Worm (Caenorhabditis elegans) whole organism, L1 larva: ENCODE results near the gene ttr-53.

Experiments
- Y116A8C.19 ChIP-seq: sonication (generic microtip); optimal IDR thresholded peaks from 2 replicates; lab custom pipeline; 2016; ENCODE audit warnings: missing compliant biosample characterization, missing genetic modification characterization, borderline replicate concordance
- aha-1 ChIP-seq: fragments of 150-350 bp; optimal IDR thresholded peaks from 2 replicates; lab custom pipeline; 2014; ENCODE audit warnings: missing biosample characterization, missing genetic modification characterization
- aly-2 ChIP-seq: fragments of 150-350 bp; optimal IDR thresholded peaks from 2 replicates; lab custom pipeline; 2014; ENCODE audit warnings: missing biosample characterization, missing genetic modification characterization
- ama-1 ChIP-seq: fragments of 150-350 bp; optimal IDR thresholded peaks from 2 replicates; lab custom pipeline; 2014
- blmp-1 ChIP-seq: fragments of 150-350 bp; optimal IDR thresholded peaks from 2 replicates; lab custom pipeline; 2014; ENCODE audit warnings: missing biosample characterization, missing genetic modification characterization
- ceh-82 ChIP-seq, 3 experiments: fragments of 150-350 bp in 1 of 3; sonication (generic microtip) in 2 of 3; optimal IDR thresholded peaks; 2 replicates each; lab custom pipeline; 2014 to 2017; ENCODE audit warnings: missing biosample characterization in 3 of 3, missing genetic modification characterization in 3 of 3
- ceh-90 ChIP-seq: sonication (generic microtip); optimal IDR thresholded peaks from 2 replicates; lab custom pipeline; 2016; ENCODE audit warnings: missing genetic modification characterization, missing compliant biosample characterization
- ces-1 ChIP-seq: fragments of 150-350 bp; optimal IDR thresholded peaks from 2 replicates; lab custom pipeline; 2014; ENCODE audit warnings: missing biosample characterization, missing genetic modification reagents, missing genetic modification characterization
- efl-1 ChIP-seq, 4 experiments: fragments of 150-350 bp; optimal IDR thresholded peaks in 3 of 4; peaks in 1 of 4; 1 replicate in 1 of 4; 2 replicates in 3 of 4; lab custom pipeline; 2014; ENCODE audit warnings: missing biosample characterization in 2 of 4, missing genetic modification characterization in 2 of 4, missing genetic modification reagents in 2 of 4
- elt-3 ChIP-seq, 6 experiments: fragments of 150-350 bp in 1 of 6; sonication (generic microtip); optimal IDR thresholded peaks; 2 replicates each; lab custom pipeline; 2017 to 2018; ENCODE audit warnings: missing biosample characterization in 6 of 6, missing genetic modification characterization in 6 of 6, inconsistent platforms in 1 of 6
- ets-5 ChIP-seq: fragments of 200-800 bp; sonication (Bioruptor generic); IDR thresholded peaks from 2 replicates; pipeline ENCODE4 v1.3.6; 2022; ENCODE audit warnings: missing genetic modification characterization, missing compliant biosample characterization
- fkh-8 ChIP-seq: sonication (generic microtip); optimal IDR thresholded peaks from 2 replicates; lab custom pipeline; 2016; ENCODE audit warnings: mild to moderate bottlenecking, missing genetic modification characterization, missing compliant biosample characterization
- fos-1 ChIP-seq: fragments of 150-350 bp; optimal IDR thresholded peaks from 2 replicates; lab custom pipeline; 2014; ENCODE audit warnings: missing biosample characterization, missing genetic modification characterization
- grh-1 ChIP-seq: fragments of 200-800 bp; sonication (Bioruptor generic); IDR thresholded peaks from 2 replicates; pipeline ENCODE4 v1.3.6; 2022; ENCODE audit warnings: missing genetic modification reagents, missing genetic modification characterization, missing compliant biosample characterization
- hlh-4 ChIP-seq: sonication (generic microtip); optimal IDR thresholded peaks from 2 replicates; lab custom pipeline; 2016; ENCODE audit warnings: mild to moderate bottlenecking, missing genetic modification characterization, missing compliant biosample characterization
- hpl-2 ChIP-seq: fragments of 150-350 bp; optimal IDR thresholded peaks from 2 replicates; lab custom pipeline; 2014; ENCODE audit warnings: missing biosample characterization, missing genetic modification reagents, missing genetic modification characterization
- isw-1 ChIP-seq: fragments of 200-800 bp; sonication (Bioruptor generic); IDR thresholded peaks from 2 replicates; pipeline ENCODE4 v1.3.6; 2022; ENCODE audit warnings: missing genetic modification characterization, missing compliant biosample characterization
- lir-3 ChIP-seq: sonication (generic microtip); optimal IDR thresholded peaks from 2 replicates; lab custom pipeline; 2016; ENCODE audit warnings: mild to moderate bottlenecking, missing genetic modification characterization, moderate library complexity, missing compliant biosample characterization; ENCODE audit not compliant: poor library complexity
- lsy-2 ChIP-seq, 2 experiments: fragments of 150-350 bp; optimal IDR thresholded peaks; 2 replicates each; lab custom pipeline; 2014; ENCODE audit warnings: missing biosample characterization in 2 of 2, missing genetic modification characterization in 2 of 2
- mdl-1 ChIP-seq, 2 experiments: fragments of 150-350 bp; optimal IDR thresholded peaks; 2 replicates each; lab custom pipeline; 2014 to 2017; ENCODE audit warnings: missing biosample characterization in 2 of 2, missing genetic modification characterization in 2 of 2, inconsistent platforms in 1 of 2
- nhr-19 ChIP-seq: fragments of 200-800 bp; sonication (Bioruptor generic); conservative IDR thresholded peaks from 2 replicates; pipeline ENCODE4 v1.3.6; 2022; ENCODE audit warnings: missing genetic modification characterization, missing compliant biosample characterization
- nhr-20 ChIP-seq: sonication (generic microtip); optimal IDR thresholded peaks from 2 replicates; lab custom pipeline; 2016; ENCODE audit warnings: mild to moderate bottlenecking, missing genetic modification characterization, missing compliant biosample characterization
- nhr-237 ChIP-seq: fragments of 150-350 bp; optimal IDR thresholded peaks from 2 replicates; lab custom pipeline; 2014; ENCODE audit warnings: missing biosample characterization, missing genetic modification characterization
- nhr-71 ChIP-seq: sonication (generic microtip); optimal IDR thresholded peaks from 2 replicates; lab custom pipeline; 2016; ENCODE audit warnings: mild to moderate bottlenecking, missing genetic modification characterization, moderate library complexity, missing compliant biosample characterization
- nhr-77 ChIP-seq: fragments of 150-350 bp; optimal IDR thresholded peaks from 2 replicates; lab custom pipeline; 2014; ENCODE audit warnings: missing biosample characterization, missing genetic modification characterization
- pag-3 ChIP-seq: sonication (generic microtip); optimal IDR thresholded peaks from 2 replicates; lab custom pipeline; 2017; ENCODE audit warnings: missing genetic modification characterization, mild to moderate bottlenecking, missing compliant biosample characterization, antibody characterized with exemption, borderline replicate concordance; ENCODE audit not compliant: insufficient read depth
- pax-3 ChIP-seq: fragments of 200-800 bp; sonication (Bioruptor generic); optimal IDR thresholded peaks from 2 replicates; lab custom pipeline; 2018; ENCODE audit warnings: mild to moderate bottlenecking, missing genetic modification characterization, moderate library complexity, missing compliant biosample characterization
- pqm-1 ChIP-seq: sonication (generic microtip); optimal IDR thresholded peaks from 3 replicates; lab custom pipeline; 2017; ENCODE audit warnings: missing biosample characterization, missing genetic modification characterization
- rnt-1 ChIP-seq: sonication (generic microtip); optimal IDR thresholded peaks from 2 replicates; lab custom pipeline; 2016; ENCODE audit warnings: mild to moderate bottlenecking, missing genetic modification characterization, moderate library complexity, missing compliant biosample characterization
- sox-4 ChIP-seq: sonication (generic microtip); optimal IDR thresholded peaks from 2 replicates; lab custom pipeline; 2016; ENCODE audit warnings: missing genetic modification characterization, missing compliant biosample characterization
- tbx-2 ChIP-seq: sonication (generic microtip); optimal IDR thresholded peaks from 2 replicates; lab custom pipeline; 2016; ENCODE audit warnings: missing genetic modification characterization, missing compliant biosample characterization
- unc-62 ChIP-seq: fragments of 150-350 bp; optimal IDR thresholded peaks from 2 replicates; lab custom pipeline; 2014; ENCODE audit warnings: missing biosample characterization, missing genetic modification reagents, missing genetic modification characterization
- vab-15 ChIP-seq: sonication (generic microtip); optimal IDR thresholded peaks from 2 replicates; lab custom pipeline; 2017; ENCODE audit warnings: missing genotype, mild to moderate bottlenecking, missing genetic modification characterization, missing compliant biosample characterization

Gene ttr-53

DNA sequence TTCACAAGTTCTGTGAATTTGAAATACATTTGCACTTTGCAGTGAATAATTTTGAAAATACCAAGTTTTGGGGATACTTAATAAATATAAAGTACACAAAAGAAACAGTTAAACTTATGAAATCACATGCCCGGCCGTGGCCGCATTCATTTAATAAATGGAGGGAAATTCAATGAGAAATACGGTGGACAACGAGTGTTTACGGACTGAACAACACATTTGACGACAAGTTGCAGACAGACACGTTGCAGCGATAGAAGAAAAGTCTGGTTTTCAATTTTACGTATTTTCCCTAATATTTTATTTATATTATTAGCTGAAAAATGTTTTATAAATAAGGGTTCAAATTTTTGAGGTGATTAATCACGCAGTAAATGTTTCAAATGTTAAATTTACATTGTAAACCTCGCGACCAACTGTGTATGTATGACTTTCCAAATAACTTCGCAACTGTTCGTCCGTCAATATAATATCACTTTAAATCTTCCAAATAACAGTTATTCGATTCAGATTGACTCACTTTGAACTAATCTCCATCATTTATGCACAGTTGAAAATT, 6.3 kb upstream of the ttr-53 start, which contains the start of gene copg-1 (continued):
- TF ChIP-seq nhr-19 (peak; percentile 20; the same call in 1 of the 2 replicates), ceh-82 (tag; optimal IDR thresholded peaks at IDR 0.05; lab: Kevin White, UChicago) (peak in 2 of 3 experiments; percentile 15 to 42), unc-62 (GFP tag; lab: Kevin White, UChicago) (no peak), mdl-1 (tag; optimal IDR thresholded peaks at IDR 0.05; lab: Kevin White, UChicago) (peak in 1 of 2 experiments; percentile 34), hlh-4 (tag; lab: Kevin White, UChicago) (no peak)

DNA sequence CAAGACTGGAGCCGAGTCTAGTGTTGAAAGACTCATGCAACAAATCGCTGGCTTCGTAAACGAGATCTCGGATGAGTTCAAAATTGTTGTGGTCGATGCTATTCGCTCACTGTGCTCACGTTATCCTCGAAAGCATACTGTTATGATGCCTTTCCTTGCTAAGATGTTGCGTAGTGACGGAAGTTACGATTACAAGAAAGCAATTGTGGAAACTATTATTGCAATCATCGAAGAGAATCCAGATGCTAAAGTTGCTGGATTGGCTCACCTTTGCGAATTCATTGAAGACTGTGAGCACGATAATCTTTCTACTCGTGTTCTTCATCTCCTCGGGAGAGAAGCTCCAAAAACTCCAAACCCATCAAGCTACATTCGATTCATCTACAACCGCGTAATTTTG, 4.4 kb upstream of the ttr-53 start:
- no peak for TF ChIP-seq efl-1 (optimal IDR thresholded peaks at IDR 0.05; lab: Kevin White, UChicago)
- TF ChIP-seq efl-1 (GFP tag; optimal IDR thresholded peaks at IDR 0.05 in 1 of 2; lab: Kevin White, UChicago), result peak in 1 of 2 experiments; percentile 88
- TF ChIP-seq tbx-2, result no peak

DNA sequence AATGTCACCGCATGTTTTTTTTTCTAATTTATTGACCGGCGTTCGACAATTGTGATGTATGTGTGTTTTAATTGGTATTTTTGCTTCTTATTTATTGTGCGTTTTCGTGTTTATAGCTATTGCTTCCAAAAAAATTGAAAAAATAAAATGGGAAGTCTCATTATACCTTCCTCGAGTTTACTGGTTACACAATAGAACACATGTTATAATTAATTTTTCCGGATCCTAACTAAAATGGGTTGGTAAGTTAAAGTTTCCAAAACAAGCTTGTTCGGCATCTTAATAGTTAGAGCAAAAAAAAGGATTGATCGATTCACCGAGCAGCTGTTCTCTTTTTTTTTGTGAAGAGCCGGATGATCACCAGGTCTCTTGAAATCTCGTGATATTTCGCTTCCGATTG, 2.4 kb upstream of the ttr-53 start, which contains the start of gene ttr-54:
ttr-54 (plus strand) TSS at position 301 of the 400 bp plus-strand sequence.
- TF ChIP-seq ceh-90 (tag; lab: Kevin White, UChicago) (no peak), rnt-1 (tag; lab: Kevin White, UChicago) (peak; percentile 24), blmp-1 (tag; lab: Kevin White, UChicago) (no peak), aha-1 (no peak), fkh-8 (tag; lab: Kevin White, UChicago) (no peak), nhr-77 (tag; lab: Kevin White, UChicago) (no peak), vab-15 (tag; lab: Kevin White, UChicago) (no peak)

DNA sequence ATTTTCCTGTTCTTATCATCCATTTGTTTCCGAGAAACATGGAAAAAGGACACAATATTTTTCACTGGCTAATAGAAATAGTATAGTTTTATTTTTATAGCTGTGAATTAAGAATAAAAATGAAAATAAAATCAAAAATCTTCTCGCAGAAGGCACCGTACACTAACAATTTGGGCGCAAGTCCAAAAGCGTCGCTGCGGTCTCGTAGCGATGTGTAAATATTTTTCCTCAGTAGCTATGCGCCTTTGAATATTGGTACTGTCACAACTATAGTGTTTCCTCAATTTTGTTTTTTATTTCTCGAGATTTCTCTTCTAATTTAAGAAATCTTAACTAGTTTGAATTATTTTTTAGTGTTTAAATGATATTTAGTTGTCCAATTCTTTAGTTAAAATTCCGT, 804 bp upstream of the ttr-53 start:
- no peak for TF ChIP-seq nhr-71
- no peak for TF ChIP-seq pag-3
- no peak for TF ChIP-seq rnt-1 (tag; lab: Kevin White, UChicago)
- TF ChIP-seq sox-4, result no peak
- no peak for TF ChIP-seq elt-3 (tag; optimal IDR thresholded peaks at IDR 0.05; lab: Kevin White, UChicago)
- no peak for TF ChIP-seq pqm-1 (tag; lab: Kevin White, UChicago)
- TF ChIP-seq nhr-20 (tag; lab: Kevin White, UChicago), result no peak
- no peak for TF ChIP-seq ama-1
- no peak for TF ChIP-seq isw-1 (GFP tag; lab: Robert Waterston, UW)
- no peak for TF ChIP-seq hlh-4 (tag; lab: Kevin White, UChicago)
- TF ChIP-seq hpl-2 (GFP tag; lab: Kevin White, UChicago), result no peak
- TF ChIP-seq, all 84 proteins: peak for 0

DNA sequence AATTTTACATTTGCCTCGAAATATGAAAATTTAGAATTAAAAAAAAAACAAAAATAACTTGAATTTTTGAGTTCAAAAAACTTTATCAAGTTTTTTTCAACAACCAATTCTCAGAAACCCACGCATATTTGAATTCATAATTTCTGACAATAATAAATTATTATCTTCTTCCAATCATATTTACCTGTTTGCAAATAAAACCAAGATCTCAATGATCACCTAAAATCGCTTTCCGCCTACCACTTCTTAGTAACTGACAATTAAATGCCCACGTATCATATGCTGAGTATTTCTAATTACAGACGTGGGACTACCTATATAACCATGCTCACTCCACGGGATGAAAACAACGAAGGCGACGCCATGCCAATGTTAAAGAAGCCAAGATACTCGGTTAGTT, 3.9 kb downstream of the ttr-53 start, which contains the start of gene pps-1:
pps-1 (plus strand) TSS at position 301 of the 400 bp plus-strand sequence.
- TF ChIP-seq fos-1 (tag; lab: Kevin White, UChicago) (no peak), grh-1 (GFP tag; lab: Robert Waterston, UW) (no peak), lsy-2 (tag; optimal IDR thresholded peaks at IDR 0.05; lab: Kevin White, UChicago) (no peak), Y116A8C.19 (tag; lab: Kevin White, UChicago) (no peak), aly-2 (tag; lab: Kevin White, UChicago) (no peak), sox-4 (no peak), lir-3 (no peak), pax-3 (tag; lab: Kevin White, UChicago) (peak; percentile 25), ets-5 (GFP tag; lab: Robert Waterston, UW) (no peak), hlh-4 (tag; lab: Kevin White, UChicago) (no peak), fkh-8 (tag; lab: Kevin White, UChicago) (peak; percentile 6), nhr-237 (no peak), ces-1 (GFP tag; lab: Kevin White, UChicago) (no peak)
